Worm (Caenorhabditis elegans) whole organism, L4 larva: ENCODE measurements around the gene ckb-2.
A peak's percentile ranks its signal among the peaks of the same experiment; 100 is the strongest.

ENCODE experiments used
- D1046.2 ChIP-seq: fragments of 200-800 bp; sonication (Bioruptor generic); IDR thresholded peaks from 2 replicates; pipeline ENCODE4 v1.3.6; 2022; ENCODE audit warnings: missing genetic modification characterization, missing compliant biosample characterization
- F37D6.2 ChIP-seq: sonication (generic microtip); optimal IDR thresholded peaks from 2 replicates; lab custom pipeline; 2016; ENCODE audit warnings: mild to moderate bottlenecking, missing genetic modification characterization, missing compliant biosample characterization
- F49E8.2 ChIP-seq: sonication (generic microtip); optimal IDR thresholded peaks from 2 replicates; lab custom pipeline; 2016; ENCODE audit warnings: missing compliant biosample characterization, mild to moderate bottlenecking, missing genetic modification characterization, borderline replicate concordance
- R02D3.7 ChIP-seq: fragments of 150-350 bp; sonication (generic microtip); optimal IDR thresholded peaks from 3 replicates; lab custom pipeline; 2014; ENCODE audit warnings: missing biosample characterization, missing genetic modification characterization
- Y105C5A.15 ChIP-seq: fragments of 200-800 bp; sonication (Bioruptor generic); IDR thresholded peaks from 2 replicates; pipeline ENCODE4 v1.3.6; 2022; ENCODE audit warnings: missing genetic modification characterization, missing compliant biosample characterization
- ZK337.2 ChIP-seq: fragments of 200-800 bp; sonication (Bioruptor generic); IDR thresholded peaks from 2 replicates; pipeline ENCODE4 v1.3.6; 2022; ENCODE audit warnings: missing genetic modification reagents, missing genetic modification characterization, missing compliant biosample characterization
- aha-1 ChIP-seq: fragments of 150-350 bp; peaks from one replicate; lab custom pipeline; 2014; ENCODE audit warnings: missing biosample characterization, missing genetic modification characterization
- ama-1 ChIP-seq: fragments of 150-350 bp; optimal IDR thresholded peaks from 2 replicates; lab custom pipeline; 2014; ENCODE audit warnings: inconsistent platforms, mixed read lengths
- attf-4 ChIP-seq: sonication (generic microtip); optimal IDR thresholded peaks from 3 replicates; lab custom pipeline; 2017; ENCODE audit warnings: missing biosample characterization, missing genetic modification characterization
- ceh-28 ChIP-seq: fragments of 150-350 bp; optimal IDR thresholded peaks from 2 replicates; lab custom pipeline; 2014; ENCODE audit warnings: missing biosample characterization, missing genetic modification reagents, missing genetic modification characterization
- ceh-32 ChIP-seq: sonication (generic microtip); optimal IDR thresholded peaks from 2 replicates; lab custom pipeline; 2016; ENCODE audit warnings: mild to moderate bottlenecking, missing genetic modification characterization, missing compliant biosample characterization; ENCODE audit not compliant: poor library complexity
- ces-1 ChIP-seq: fragments of 150-350 bp; sonication (generic microtip); optimal IDR thresholded peaks from 4 replicates; lab custom pipeline; 2014; ENCODE audit warnings: missing biosample characterization, missing genetic modification reagents, missing genetic modification characterization
- ctbp-1 ChIP-seq: fragments of 200-800 bp; sonication (Bioruptor generic); IDR thresholded peaks from 2 replicates; pipeline ENCODE4 v1.3.6; 2022; ENCODE audit warnings: missing genetic modification reagents, missing genetic modification characterization, missing compliant biosample characterization
- daf-8 ChIP-seq: fragments of 200-800 bp; sonication (Bioruptor generic); IDR thresholded peaks from 2 replicates; pipeline ENCODE4 v1.3.6; 2022; ENCODE audit warnings: missing genetic modification characterization, missing compliant biosample characterization
- dmd-6 ChIP-seq: fragments of 200-800 bp; sonication (Bioruptor generic); IDR thresholded peaks from 2 replicates; pipeline ENCODE4 v1.3.6; 2022; ENCODE audit warnings: missing genetic modification reagents, missing genetic modification characterization, missing compliant biosample characterization
- dmd-8 ChIP-seq: fragments of 200-800 bp; sonication (Bioruptor generic); IDR thresholded peaks from 2 replicates; pipeline ENCODE4 v1.3.6; 2022; ENCODE audit warnings: missing genetic modification characterization, missing compliant biosample characterization
- duxl-1 ChIP-seq: sonication (generic microtip); optimal IDR thresholded peaks from 2 replicates; lab custom pipeline; 2016; ENCODE audit warnings: mild to moderate bottlenecking, missing genetic modification characterization, moderate library complexity, missing compliant biosample characterization; ENCODE audit not compliant: poor library complexity
- egl-43 ChIP-seq: fragments of 200-800 bp; sonication (Bioruptor generic); IDR thresholded peaks from 2 replicates; pipeline ENCODE4 v1.3.6; 2022; ENCODE audit warnings: missing genetic modification reagents, missing genetic modification characterization, missing compliant biosample characterization
- gei-8 ChIP-seq: fragments of 200-800 bp; sonication (Bioruptor generic); optimal IDR thresholded peaks from 2 replicates; lab custom pipeline; 2018; ENCODE audit warnings: mild to moderate bottlenecking, missing genetic modification characterization, missing compliant biosample characterization
- lin-38 ChIP-seq: fragments of 200-800 bp; sonication (Bioruptor generic); IDR thresholded peaks from 2 replicates; pipeline ENCODE4 v1.3.6; 2022; ENCODE audit warnings: missing genetic modification reagents, missing genetic modification characterization, missing compliant biosample characterization
- lin-39 ChIP-seq: fragments of 150-350 bp; optimal IDR thresholded peaks from 2 replicates; lab custom pipeline; 2014; ENCODE audit warnings: missing biosample characterization, missing genetic modification reagents, missing genetic modification characterization
- lir-3 ChIP-seq: sonication (generic microtip); optimal IDR thresholded peaks from 2 replicates; lab custom pipeline; 2016; ENCODE audit warnings: mild to moderate bottlenecking, missing genetic modification characterization, missing compliant biosample characterization
- lsy-2 ChIP-seq, 2 experiments: fragments of 150-350 bp in 1 of 2; sonication (generic microtip) in 1 of 2; optimal IDR thresholded peaks; 2 replicates each; lab custom pipeline; 2014 to 2017; ENCODE audit warnings: missing biosample characterization in 2 of 2, missing genetic modification characterization in 2 of 2
- mdt-29 ChIP-seq: fragments of 200-800 bp; sonication (Bioruptor generic); IDR thresholded peaks from 2 replicates; pipeline ENCODE4 v1.3.6; 2022; ENCODE audit warnings: missing genetic modification reagents, missing genetic modification characterization, missing compliant biosample characterization
- mes-2 ChIP-seq: sonication (generic microtip); optimal IDR thresholded peaks from 2 replicates; lab custom pipeline; 2016; ENCODE audit warnings: missing genotype, mild to moderate bottlenecking, missing genetic modification characterization, missing compliant biosample characterization; ENCODE audit not compliant: poor library complexity, severe bottlenecking
- nhr-10 ChIP-seq: fragments of 150-350 bp; optimal IDR thresholded peaks from 2 replicates; lab custom pipeline; 2014; ENCODE audit warnings: missing biosample characterization, missing genetic modification characterization
- nhr-102 ChIP-seq: sonication (generic microtip); optimal IDR thresholded peaks from 2 replicates; lab custom pipeline; 2016; ENCODE audit warnings: mild to moderate bottlenecking, missing genetic modification characterization, moderate library complexity, missing compliant biosample characterization
- rbr-2 ChIP-seq: sonication (generic microtip); optimal IDR thresholded peaks from 2 replicates; lab custom pipeline; 2016; ENCODE audit warnings: missing genotype, missing genetic modification characterization, missing compliant biosample characterization
- spr-1 ChIP-seq: sonication (generic microtip); optimal IDR thresholded peaks from 2 replicates; lab custom pipeline; 2016; ENCODE audit warnings: mild to moderate bottlenecking, missing genetic modification characterization, missing compliant biosample characterization
- tra-1 ChIP-seq: fragments of 200-800 bp; sonication (Bioruptor generic); IDR thresholded peaks from 2 replicates; pipeline ENCODE4 v1.3.6; 2022; ENCODE audit warnings: missing genetic modification reagents, missing genetic modification characterization, missing compliant biosample characterization
- unc-130 ChIP-seq: sonication (generic microtip); optimal IDR thresholded peaks from 2 replicates; lab custom pipeline; 2016; ENCODE audit warnings: missing genetic modification reagents, missing genetic modification characterization, missing compliant biosample characterization
- unc-62 ChIP-seq, 3 experiments: fragments of 150-350 bp in 1 of 3; sonication (generic microtip); optimal IDR thresholded peaks in 2 of 3; peaks in 1 of 3; 1 replicate in 1 of 3; 2 replicates in 2 of 3; lab custom pipeline; 2014 to 2017; ENCODE audit warnings: missing biosample characterization in 3 of 3, missing genetic modification characterization in 3 of 3, missing genetic modification reagents in 3 of 3, missing genotype in 1 of 3
- zfp-3 ChIP-seq: fragments of 200-800 bp; sonication (Bioruptor generic); conservative IDR thresholded peaks from 2 replicates; pipeline ENCODE4 v1.3.6; 2022; ENCODE audit warnings: missing genetic modification reagents, missing genetic modification characterization, missing compliant biosample characterization
- zip-2 ChIP-seq: fragments of 150-350 bp; optimal IDR thresholded peaks from 2 replicates; lab custom pipeline; 2014; ENCODE audit warnings: missing biosample characterization, missing genetic modification characterization

ckb-2 gene

ce11 chrIII:4378600-4379293, 11.0 kb downstream of the ckb-2 start (continued):
- TF ChIP-seq tra-1 (GFP tag; lab: Robert Waterston, UW), result peak; percentile 64

- no peak for TF ChIP-seq F37D6.2 (tag; lab: Kevin White, UChicago)
- TF ChIP-seq Y105C5A.15, result no peak
Measured at ce11 chrIII:4379717-4380116, 12.0 kb downstream of the ckb-2 start, which contains the start of gene B0284.3. Gene B0284.3, minus strand, starts transcription at chrIII:4379817.

ce11 chrIII:4380835-4381234, 13.1 kb downstream of the ckb-2 start:
- TF ChIP-seq spr-1 (tag; lab: Kevin White, UChicago) (no peak), mes-2 (tag; lab: Kevin White, UChicago) (peak; percentile 65)

- TF ChIP-seq attf-4 (tag; lab: Kevin White, UChicago) (no peak), nhr-10 (no peak), unc-130 (GFP tag; lab: Kevin White, UChicago) (no peak), tra-1 (GFP tag; lab: Robert Waterston, UW) (no peak), ces-1 (no peak), ama-1 (no peak), ctbp-1 (GFP tag; lab: Robert Waterston, UW) (no peak), rbr-2 (tag; lab: Kevin White, UChicago) (no peak), mes-2 (tag; lab: Kevin White, UChicago) (no peak), dmd-8 (no peak), lin-38 (no peak), R02D3.7 (no peak), ZK337.2 (no peak), D1046.2 (GFP tag; lab: Robert Waterston, UW) (no peak), daf-8 (GFP tag; lab: Robert Waterston, UW) (no peak), unc-62 (GFP tag; optimal IDR thresholded peaks at IDR 0.05 in 1 of 2; lab: Kevin White, UChicago) (no peak), unc-62 (tag; optimal IDR thresholded peaks at IDR 0.05; lab: Kevin White, UChicago) (no peak)
Measured at ce11 chrIII:4381343-4381742, 13.6 kb downstream of the ckb-2 start, which contains the start of gene pals-27. Gene pals-27, plus strand, starts transcription at chrIII:4381643.

ce11 chrIII:4382118-4382517, 14.4 kb downstream of the ckb-2 start:
- TF ChIP-seq lin-39 (tag; lab: Kevin White, UChicago) (no peak), aha-1 (tag; lab: Kevin White, UChicago) (peak; percentile 87), egl-43 (no peak)
- TF ChIP-seq, all 104 proteins: peak for 1

ce11 chrIII:4384487-4384886, 16.7 kb downstream of the ckb-2 start, which contains the start of gene pals-28:
Gene pals-28, plus strand, starts transcription at chrIII:4384787.
- TF ChIP-seq lsy-2 (tag; optimal IDR thresholded peaks at IDR 0.05; lab: Kevin White, UChicago) (no peak), F49E8.2 (tag; lab: Kevin White, UChicago) (no peak), zip-2 (no peak)
- TF ChIP-seq, all 104 proteins: peak for 0

ce11 chrIII:4390421-4390820, 22.7 kb downstream of the ckb-2 start:
- TF ChIP-seq rbr-2 (tag; lab: Kevin White, UChicago) (no peak), zip-2 (no peak), ceh-32 (tag; lab: Kevin White, UChicago) (no peak), lin-39 (tag; lab: Kevin White, UChicago) (no peak), lir-3 (tag; lab: Kevin White, UChicago) (no peak), gei-8 (GFP tag; lab: Kevin White, UChicago) (no peak), duxl-1 (no peak), zfp-3 (GFP tag; lab: Robert Waterston, UW) (no peak), mdt-29 (no peak), ama-1 (no peak), dmd-6 (GFP tag; lab: Robert Waterston, UW) (no peak), ceh-28 (tag; lab: Kevin White, UChicago) (no peak), nhr-102 (tag; lab: Kevin White, UChicago) (no peak)
